Worm (Caenorhabditis elegans): ENCODE measurements around the gene K07C11.10.

DNA sequence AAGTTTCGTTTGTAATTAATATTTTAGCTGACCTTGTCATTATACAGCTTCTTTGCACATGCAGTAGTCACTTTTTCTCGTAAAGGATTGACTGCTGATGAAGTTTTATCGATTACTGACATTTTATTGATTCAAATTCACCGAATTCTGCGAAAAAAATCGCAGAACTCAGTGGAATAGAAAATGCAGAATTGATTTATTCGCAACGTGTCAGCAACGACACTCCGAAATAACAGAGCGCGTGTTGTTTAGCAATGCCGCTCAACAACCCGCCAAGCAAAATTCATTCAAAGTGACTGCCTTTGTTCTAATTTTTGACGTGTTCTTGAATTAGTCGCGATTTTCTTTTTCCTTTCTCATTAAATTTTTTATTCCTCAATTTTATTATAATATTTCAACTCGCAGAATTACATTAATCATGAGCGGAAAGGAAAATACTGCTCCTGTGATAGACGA, 5.6 kb downstream of the K07C11.10 start, which contains the start of the genes cogc-6 and air-1:
- no peak for TF ChIP-seq elt-3 (tag; optimal IDR thresholded peaks at IDR 0.05)
- no peak for TF ChIP-seq R02D3.7 (tag; optimal IDR thresholded peaks at IDR 0.05)
- no peak for TF ChIP-seq unc-62 (GFP tag; optimal IDR thresholded peaks at IDR 0.05)
- TF ChIP-seq lin-39 (tag; optimal IDR thresholded peaks at IDR 0.05): no peak
- TF ChIP-seq nhr-6 (tag; optimal IDR thresholded peaks at IDR 0.05): no peak
- TF ChIP-seq snpc-4 (tag; optimal IDR thresholded peaks at IDR 0.05): peak; percentile 11
- no peak for TF ChIP-seq alr-1 (tag; optimal IDR thresholded peaks at IDR 0.05)
- TF ChIP-seq F13H6.1 (tag; optimal IDR thresholded peaks at IDR 0.05): no peak
- no peak for TF ChIP-seq lin-13 (GFP tag; optimal IDR thresholded peaks at IDR 0.05)
- TF ChIP-seq ama-1 (optimal IDR thresholded peaks at IDR 0.05): no peak
